Fruit fly (Drosophila melanogaster) whole organism, adult: ENCODE results near the gene mRpS21.

ENCODE experiments used
- CG12768 ChIP-seq: fragments of 200-800 bp; sonication (Bioruptor generic); optimal IDR thresholded peaks from 2 replicates; lab custom pipeline; 2017; ENCODE audit warnings: missing biosample characterization, missing genetic modification characterization, mild to moderate bottlenecking, moderate library complexity, missing genetic modification reagents
- CG14711 ChIP-seq: fragments of 200-800 bp; sonication (Bioruptor generic); optimal IDR thresholded peaks from 2 replicates; lab custom pipeline; 2018; ENCODE audit warnings: missing biosample characterization, mild to moderate bottlenecking, missing genetic modification characterization, moderate library complexity
- CG1620 ChIP-seq: fragments of 200-800 bp; sonication (Bioruptor generic); optimal IDR thresholded peaks from 2 replicates; lab custom pipeline; 2016; ENCODE audit warnings: missing biosample characterization, missing genetic modification characterization
- CG33017 ChIP-seq: fragments of 200-800 bp; sonication (Bioruptor generic); optimal IDR thresholded peaks from 2 replicates; lab custom pipeline; 2018; ENCODE audit warnings: missing biosample characterization, mild to moderate bottlenecking, missing genetic modification characterization, moderate library complexity
- CG5204 ChIP-seq: fragments of 200-800 bp; sonication (Bioruptor generic); optimal IDR thresholded peaks from 2 replicates; lab custom pipeline; 2016; ENCODE audit warnings: missing biosample characterization, missing genetic modification characterization
- CG7045 ChIP-seq: fragments of 200-800 bp; sonication (Bioruptor generic); optimal IDR thresholded peaks from 2 replicates; lab custom pipeline; 2017; ENCODE audit warnings: missing biosample characterization, mild to moderate bottlenecking, missing genetic modification characterization
- CG7101 ChIP-seq: fragments of 200-800 bp; sonication (Bioruptor generic); optimal IDR thresholded peaks from 2 replicates; lab custom pipeline; 2018; ENCODE audit warnings: missing biosample characterization, mild to moderate bottlenecking, missing genetic modification characterization, moderate library complexity
- Crg-1 ChIP-seq: fragments of 200-800 bp; sonication (Bioruptor generic); optimal IDR thresholded peaks from 2 replicates; lab custom pipeline; 2016; ENCODE audit warnings: missing biosample characterization, missing genetic modification characterization
- Hr96 ChIP-seq: fragments of 200-800 bp; sonication (Bioruptor generic); optimal IDR thresholded peaks from 2 replicates; lab custom pipeline; 2016; ENCODE audit warnings: missing biosample characterization, missing genetic modification characterization
- Mnt ChIP-seq: fragments of 200-800 bp; sonication (Bioruptor generic); optimal IDR thresholded peaks from 2 replicates; lab custom pipeline; 2016; ENCODE audit warnings: missing biosample characterization, mild to moderate bottlenecking, missing genetic modification characterization
- bab1 ChIP-seq: fragments of 200-800 bp; sonication (Bioruptor generic); optimal IDR thresholded peaks from 3 replicates; lab custom pipeline; 2019; ENCODE audit warnings: missing biosample characterization, mild to moderate bottlenecking, missing genetic modification characterization, moderate library complexity
- cic ChIP-seq: fragments of 200-800 bp; sonication (Bioruptor generic); optimal IDR thresholded peaks from 2 replicates; lab custom pipeline; 2017; ENCODE audit warnings: missing biosample characterization, mild to moderate bottlenecking, missing genetic modification characterization, moderate library complexity
- ovo ChIP-seq: fragments of 200-800 bp; sonication (Bioruptor generic); optimal IDR thresholded peaks from 2 replicates; lab custom pipeline; 2016; ENCODE audit warnings: missing biosample characterization, missing genetic modification characterization
- pad ChIP-seq: fragments of 200-800 bp; sonication (Bioruptor generic); optimal IDR thresholded peaks from 3 replicates; lab custom pipeline; 2017; ENCODE audit warnings: missing biosample characterization, missing genetic modification characterization, mild to moderate bottlenecking, moderate library complexity, missing genetic modification reagents
- tj ChIP-seq: fragments of 200-800 bp; sonication (Bioruptor generic); optimal IDR thresholded peaks from 3 replicates; lab custom pipeline; 2017; ENCODE audit warnings: missing biosample characterization, mild to moderate bottlenecking, missing genetic modification characterization, moderate library complexity
- toe ChIP-seq: fragments of 200-800 bp; sonication (Bioruptor generic); optimal IDR thresholded peaks from 2 replicates; lab custom pipeline; 2016; ENCODE audit warnings: missing biosample characterization, missing genetic modification characterization

The mRpS21 gene

dm6 chr3R:13338030-13338429, 43.6 kb downstream of the mRpS21 start, which contains the start of gene PK2-R1:
Gene PK2-R1, plus strand, starts transcription at chr3R:13338330.
- TF ChIP-seq CG12768 (GFP tag; lab: Kevin White, UChicago): no peak
- TF ChIP-seq pad (GFP tag; lab: Kevin White, UChicago): no peak
- no peak for TF ChIP-seq CG14711

- TF ChIP-seq CG33017 (tag; lab: Kevin White, UChicago): no peak
- TF ChIP-seq CG7101 (tag; lab: Kevin White, UChicago): no peak
- TF ChIP-seq CG7045 (GFP tag; lab: Kevin White, UChicago): no peak
Observed at dm6 chr3R:13334007-13334406, 47.6 kb downstream of the mRpS21 start, which contains the start of gene PK2-R2. Gene PK2-R2, minus strand, starts transcription at chr3R:13334166.

- TF ChIP-seq tj (GFP tag; lab: Kevin White, UChicago) (no peak), Hr96 (GFP tag; lab: Kevin White, UChicago) (no peak), CG1620 (GFP tag; lab: Kevin White, UChicago) (no peak), CG12768 (GFP tag; lab: Kevin White, UChicago) (no peak), CG5204 (no peak), cic (GFP tag; lab: Kevin White, UChicago) (no peak), Mnt (GFP tag; lab: Kevin White, UChicago) (no peak), CG7101 (tag; lab: Kevin White, UChicago) (no peak), CG33017 (tag; lab: Kevin White, UChicago) (no peak), toe (no peak), Crg-1 (GFP tag; lab: Kevin White, UChicago) (no peak), bab1 (no peak), ovo (no peak)
Observed at dm6 chr3R:13333031-13333430, 48.6 kb downstream of the mRpS21 start.
